Worm (Caenorhabditis elegans) whole organism, young adult: Measurements from ENCODE around the gene mys-1.

ENCODE experiments used
- bed-1 ChIP-seq: fragments of 200-800 bp; sonication (Bioruptor generic); IDR thresholded peaks from 2 replicates; pipeline ENCODE4 v1.3.6; 2022; ENCODE audit warnings: missing genetic modification reagents, missing genetic modification characterization, missing compliant biosample characterization
- ceh-100 ChIP-seq: fragments of 200-800 bp; sonication (Bioruptor generic); IDR thresholded peaks from 2 replicates; pipeline ENCODE4 v1.3.6; 2022; ENCODE audit warnings: missing genetic modification reagents, missing genetic modification characterization, missing compliant biosample characterization
- ekl-4 ChIP-seq: fragments of 200-800 bp; sonication (Bioruptor generic); IDR thresholded peaks from 2 replicates; pipeline ENCODE4 v1.3.6; 2022; ENCODE audit warnings: missing genetic modification reagents, missing genetic modification characterization, missing compliant biosample characterization
- let-607 ChIP-seq, 2 experiments: fragments of 200-800 bp in 1 of 2; sonication (Bioruptor generic) in 1 of 2; sonication (generic microtip) in 1 of 2; optimal IDR thresholded peaks; 2 replicates each; lab custom pipeline; 2016 to 2018; ENCODE audit warnings: mild to moderate bottlenecking in 2 of 2, missing compliant biosample characterization in 2 of 2, missing genetic modification characterization in 2 of 2, moderate library complexity in 2 of 2, missing genotype in 1 of 2
- nhr-27 ChIP-seq: fragments of 200-800 bp; sonication (Bioruptor generic); optimal IDR thresholded peaks from 2 replicates; lab custom pipeline; 2018; ENCODE audit warnings: mild to moderate bottlenecking, missing genetic modification characterization, moderate library complexity, missing compliant biosample characterization
- rcor-1 ChIP-seq: fragments of 200-800 bp; sonication (Bioruptor generic); IDR thresholded peaks from 2 replicates; pipeline ENCODE4 v1.3.6; 2022; ENCODE audit warnings: missing genetic modification reagents, missing genetic modification characterization, missing compliant biosample characterization
- zfh-2 ChIP-seq: fragments of 200-800 bp; sonication (Bioruptor generic); conservative IDR thresholded peaks from 2 replicates; pipeline ENCODE4 v1.3.6; 2022; ENCODE audit warnings: missing genetic modification reagents, missing genetic modification characterization, missing compliant biosample characterization

DNA sequence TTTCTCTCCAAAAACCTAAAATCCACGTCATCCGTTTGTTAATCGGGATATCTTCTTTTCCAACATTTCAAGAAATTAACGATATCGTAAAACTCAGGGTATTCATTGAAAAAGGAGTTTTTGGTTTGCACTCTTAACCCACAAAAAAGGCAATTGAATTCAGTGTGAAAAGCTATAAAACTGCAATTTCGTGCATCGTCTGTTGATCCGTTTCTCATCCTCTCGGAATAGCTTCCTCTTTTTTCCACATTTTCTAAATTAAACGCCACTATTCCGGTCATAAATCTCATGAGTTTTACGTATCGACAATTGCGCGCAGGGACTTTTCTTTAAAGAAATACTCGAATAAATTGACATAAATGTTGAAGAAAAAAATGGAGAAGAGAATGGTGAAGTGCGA is 27.8 kb upstream of the mys-1 start:
- TF ChIP-seq ekl-4 (GFP tag; lab: Robert Waterston, UW) (no peak), let-607 (tag; optimal IDR thresholded peaks at IDR 0.05; lab: Kevin White, UChicago) (no peak), zfh-2 (GFP tag; lab: Robert Waterston, UW) (no peak), bed-1 (no peak), ceh-100 (no peak), rcor-1 (GFP tag; lab: Robert Waterston, UW) (no peak), nhr-27 (no peak)
